Worm (Caenorhabditis elegans) whole organism, L3 larva: ENCODE data around the gene ndab-1.
A peak's percentile ranks its signal among the peaks of the same experiment; 100 is the strongest.

ENCODE experiments used
- R02D3.7 ChIP-seq: fragments of 150-350 bp; optimal IDR thresholded peaks from 2 replicates; lab custom pipeline; 2014; ENCODE audit warnings: missing biosample characterization, missing genetic modification characterization
- ZK546.5 ChIP-seq: sonication (generic microtip); optimal IDR thresholded peaks from 2 replicates; lab custom pipeline; 2017; ENCODE audit warnings: missing biosample characterization, missing genetic modification characterization
- aly-2 ChIP-seq: fragments of 150-350 bp; optimal IDR thresholded peaks from 2 replicates; lab custom pipeline; 2014; ENCODE audit warnings: missing biosample characterization, missing genetic modification characterization
- ama-1 ChIP-seq: fragments of 150-350 bp; optimal IDR thresholded peaks from 2 replicates; lab custom pipeline; 2018
- ceh-16 ChIP-seq: sonication (generic microtip); optimal IDR thresholded peaks from 2 replicates; lab custom pipeline; 2017; ENCODE audit warnings: missing biosample characterization, missing genetic modification characterization
- ceh-28 ChIP-seq: fragments of 150-350 bp; optimal IDR thresholded peaks from 2 replicates; lab custom pipeline; 2014; ENCODE audit warnings: missing biosample characterization, missing genetic modification reagents, missing genetic modification characterization
- ceh-82 ChIP-seq: fragments of 150-350 bp; optimal IDR thresholded peaks from 2 replicates; lab custom pipeline; 2014; ENCODE audit warnings: missing biosample characterization, missing genetic modification characterization
- ceh-9 ChIP-seq: sonication (generic microtip); optimal IDR thresholded peaks from 2 replicates; lab custom pipeline; 2018; ENCODE audit warnings: missing biosample characterization, missing genetic modification characterization
- daf-12 ChIP-seq: fragments of 150-350 bp; optimal IDR thresholded peaks from 2 replicates; lab custom pipeline; 2014; ENCODE audit warnings: missing biosample characterization, missing genetic modification reagents, missing genetic modification characterization
- egl-27 ChIP-seq: sonication (generic microtip); optimal IDR thresholded peaks from 4 replicates; lab custom pipeline; 2017; ENCODE audit warnings: missing biosample characterization, missing genetic modification reagents, missing genetic modification characterization
- egl-5 ChIP-seq: fragments of 150-350 bp; optimal IDR thresholded peaks from 2 replicates; lab custom pipeline; 2017; ENCODE audit warnings: missing biosample characterization, missing genetic modification reagents, missing genetic modification characterization, inconsistent platforms
- elt-1 ChIP-seq: fragments of 150-350 bp; optimal IDR thresholded peaks from 2 replicates; lab custom pipeline; 2014; ENCODE audit warnings: missing biosample characterization, missing genetic modification characterization
- elt-2 ChIP-seq: sonication (generic microtip); optimal IDR thresholded peaks from 2 replicates; lab custom pipeline; 2016; ENCODE audit warnings: missing genetic modification reagents, mild to moderate bottlenecking, missing genetic modification characterization, missing compliant biosample characterization
- elt-3 ChIP-seq, 3 experiments: fragments of 150-350 bp in 1 of 3; sonication (generic microtip) in 2 of 3; optimal IDR thresholded peaks; 2 replicates in 2 of 3; 4 replicates in 1 of 3; lab custom pipeline; 2014 to 2017; ENCODE audit warnings: missing biosample characterization in 3 of 3, missing genetic modification characterization in 3 of 3
- eor-1 ChIP-seq, 2 experiments: fragments of 150-350 bp; optimal IDR thresholded peaks; 2 replicates each; lab custom pipeline; 2014 to 2018; ENCODE audit warnings: missing biosample characterization in 2 of 2, missing genetic modification characterization in 2 of 2
- fkh-10 ChIP-seq: sonication (generic microtip); optimal IDR thresholded peaks from 2 replicates; lab custom pipeline; 2017; ENCODE audit warnings: missing biosample characterization, missing genetic modification reagents, missing genetic modification characterization
- fos-1 ChIP-seq: fragments of 150-350 bp; optimal IDR thresholded peaks from 2 replicates; lab custom pipeline; 2014; ENCODE audit warnings: missing biosample characterization, missing genetic modification characterization
- hmg-11 ChIP-seq: sonication (generic microtip); optimal IDR thresholded peaks from 2 replicates; lab custom pipeline; 2016; ENCODE audit warnings: missing genetic modification characterization, missing compliant biosample characterization
- jun-1 ChIP-seq: fragments of 150-350 bp; optimal IDR thresholded peaks from 2 replicates; lab custom pipeline; 2014; ENCODE audit warnings: missing biosample characterization, missing genetic modification reagents, missing genetic modification characterization
- lin-39 ChIP-seq: fragments of 150-350 bp; optimal IDR thresholded peaks from 2 replicates; lab custom pipeline; 2018; ENCODE audit warnings: missing biosample characterization, missing genetic modification reagents, missing genetic modification characterization
- lsy-12 ChIP-seq: sonication (generic microtip); optimal IDR thresholded peaks from 2 replicates; lab custom pipeline; 2016; ENCODE audit warnings: mild to moderate bottlenecking, missing genetic modification characterization, missing compliant biosample characterization
- mdl-1 ChIP-seq: fragments of 150-350 bp; optimal IDR thresholded peaks from 2 replicates; lab custom pipeline; 2014; ENCODE audit warnings: missing biosample characterization, missing genetic modification characterization
- mml-1 ChIP-seq: fragments of 150-350 bp; sonication (generic microtip); optimal IDR thresholded peaks from 3 replicates; lab custom pipeline; 2014; ENCODE audit warnings: missing biosample characterization, missing genetic modification characterization
- nfya-1 ChIP-seq: sonication (generic microtip); optimal IDR thresholded peaks from 2 replicates; lab custom pipeline; 2017; ENCODE audit warnings: missing genetic modification characterization, mild to moderate bottlenecking, missing compliant biosample characterization, antibody characterized with exemption, moderate library complexity; ENCODE audit not compliant: insufficient read depth
- nhr-11 ChIP-seq: fragments of 150-350 bp; optimal IDR thresholded peaks from 2 replicates; lab custom pipeline; 2014; ENCODE audit warnings: missing biosample characterization, missing genetic modification characterization
- nhr-12 ChIP-seq: fragments of 150-350 bp; optimal IDR thresholded peaks from 2 replicates; lab custom pipeline; 2014; ENCODE audit warnings: missing biosample characterization, missing genetic modification characterization
- nhr-23 ChIP-seq: fragments of 150-350 bp; optimal IDR thresholded peaks from 2 replicates; lab custom pipeline; 2014; ENCODE audit warnings: missing biosample characterization, missing genetic modification reagents, missing genetic modification characterization
- nhr-237 ChIP-seq: fragments of 150-350 bp; optimal IDR thresholded peaks from 2 replicates; lab custom pipeline; 2014; ENCODE audit warnings: missing biosample characterization, missing genetic modification characterization
- nhr-25 ChIP-seq: sonication (generic microtip); optimal IDR thresholded peaks from 2 replicates; lab custom pipeline; 2017; ENCODE audit warnings: missing biosample characterization, missing genetic modification characterization
- nhr-28 ChIP-seq: fragments of 150-350 bp; optimal IDR thresholded peaks from 2 replicates; lab custom pipeline; 2014; ENCODE audit warnings: missing biosample characterization, missing genetic modification characterization
- nhr-43 ChIP-seq: sonication (generic microtip); optimal IDR thresholded peaks from 2 replicates; lab custom pipeline; 2016; ENCODE audit warnings: mild to moderate bottlenecking, missing genetic modification characterization, missing compliant biosample characterization; ENCODE audit not compliant: poor library complexity, severe bottlenecking
- nhr-67 ChIP-seq: fragments of 150-350 bp; optimal IDR thresholded peaks from 2 replicates; lab custom pipeline; 2014; ENCODE audit warnings: missing biosample characterization, missing genetic modification characterization
- nhr-76 ChIP-seq: fragments of 150-350 bp; sonication (generic microtip); optimal IDR thresholded peaks from 5 replicates; lab custom pipeline; 2014; ENCODE audit warnings: missing biosample characterization, missing genetic modification characterization
- nhr-77 ChIP-seq: fragments of 150-350 bp; optimal IDR thresholded peaks from 2 replicates; lab custom pipeline; 2014; ENCODE audit warnings: missing biosample characterization, missing genetic modification characterization
- pha-4 ChIP-seq: fragments of 150-350 bp; optimal IDR thresholded peaks from 2 replicates; lab custom pipeline; 2014; ENCODE audit warnings: missing biosample characterization, missing genetic modification reagents, missing genetic modification characterization
- pqm-1 ChIP-seq: fragments of 150-350 bp; optimal IDR thresholded peaks from 2 replicates; lab custom pipeline; 2017; ENCODE audit warnings: missing biosample characterization, missing genetic modification characterization, inconsistent platforms
- sea-2 ChIP-seq: fragments of 150-350 bp; sonication (generic microtip); optimal IDR thresholded peaks from 4 replicates; lab custom pipeline; 2014; ENCODE audit warnings: missing biosample characterization, missing genetic modification reagents, missing genetic modification characterization
- skn-1 ChIP-seq: fragments of 150-350 bp; optimal IDR thresholded peaks from 2 replicates; lab custom pipeline; 2014; ENCODE audit warnings: missing biosample characterization, missing genetic modification characterization
- snpc-4 ChIP-seq: fragments of 150-350 bp; optimal IDR thresholded peaks from 2 replicates; lab custom pipeline; 2014; ENCODE audit warnings: missing biosample characterization, missing genetic modification characterization
- tbx-2 ChIP-seq: sonication (generic microtip); optimal IDR thresholded peaks from 2 replicates; lab custom pipeline; 2016; ENCODE audit warnings: mild to moderate bottlenecking, missing genetic modification characterization, missing compliant biosample characterization
- unc-39 ChIP-seq: sonication (generic microtip); optimal IDR thresholded peaks from 4 replicates; lab custom pipeline; 2017; ENCODE audit warnings: missing biosample characterization, missing genetic modification characterization
- unc-62 ChIP-seq: fragments of 150-350 bp; sonication (generic microtip); optimal IDR thresholded peaks from 4 replicates; lab custom pipeline; 2014; ENCODE audit warnings: missing biosample characterization, missing genetic modification reagents, missing genetic modification characterization
- zag-1 ChIP-seq: fragments of 150-350 bp; optimal IDR thresholded peaks from 2 replicates; lab custom pipeline; 2014; ENCODE audit warnings: missing biosample characterization, missing genetic modification characterization
- ztf-11 ChIP-seq: fragments of 150-350 bp; optimal IDR thresholded peaks from 2 replicates; lab custom pipeline; 2014; ENCODE audit warnings: missing biosample characterization, missing genetic modification characterization
- ztf-4 ChIP-seq: fragments of 150-350 bp; optimal IDR thresholded peaks from 2 replicates; lab custom pipeline; 2014; ENCODE audit warnings: missing biosample characterization, missing genetic modification characterization

ndab-1 gene

DNA sequence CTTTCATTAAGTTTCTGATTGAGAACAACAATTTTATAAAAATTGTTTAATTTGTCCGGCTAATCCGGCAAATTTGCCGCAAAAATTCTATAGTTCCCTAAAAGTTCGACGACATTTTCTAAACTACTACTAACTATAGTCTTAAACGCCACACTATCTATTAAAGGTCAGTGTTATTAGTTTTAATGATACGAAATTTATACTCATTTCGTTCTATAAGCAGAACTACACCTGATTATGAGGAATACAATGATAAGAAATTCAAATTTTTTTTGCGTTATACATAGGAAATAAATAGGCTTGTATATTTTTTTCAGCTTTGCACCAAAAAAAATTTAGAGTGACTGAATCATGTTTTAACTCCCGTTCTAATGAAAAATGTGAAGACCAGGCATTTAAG lies 32.9 kb upstream of the ndab-1 start:
- TF ChIP-seq nhr-77 (tag; lab: Kevin White, UChicago) (no peak), unc-39 (tag; lab: Kevin White, UChicago) (no peak), pha-4 (tag; lab: Kevin White, UChicago) (peak; percentile 4), pqm-1 (peak; percentile 13)

- TF ChIP-seq elt-2 (tag; lab: Kevin White, UChicago) (peak; percentile 51), nfya-1 (peak; percentile 21), hmg-11 (tag; lab: Kevin White, UChicago) (peak; percentile 27), pha-4 (tag; lab: Kevin White, UChicago) (peak; percentile 94), eor-1 (tag; optimal IDR thresholded peaks at IDR 0.05; lab: Kevin White, UChicago) (no peak), nhr-25 (no peak), pqm-1 (peak; percentile 76)
- TF ChIP-seq, all 47 proteins: peak for 5
These were observed 32.0 kb upstream of the ndab-1 start for ce11 chrIII:11947527-11947926.

ce11 chrIII:11946973-11947372 lies 31.5 kb upstream of the ndab-1 start, which contains the start of gene Y56A3A.7:
Y56A3A.7 (minus strand) TSS chrIII:11947019.
- TF ChIP-seq daf-12 (no peak), nfya-1 (peak; percentile 71), nhr-11 (tag; lab: Kevin White, UChicago) (no peak)

DNA sequence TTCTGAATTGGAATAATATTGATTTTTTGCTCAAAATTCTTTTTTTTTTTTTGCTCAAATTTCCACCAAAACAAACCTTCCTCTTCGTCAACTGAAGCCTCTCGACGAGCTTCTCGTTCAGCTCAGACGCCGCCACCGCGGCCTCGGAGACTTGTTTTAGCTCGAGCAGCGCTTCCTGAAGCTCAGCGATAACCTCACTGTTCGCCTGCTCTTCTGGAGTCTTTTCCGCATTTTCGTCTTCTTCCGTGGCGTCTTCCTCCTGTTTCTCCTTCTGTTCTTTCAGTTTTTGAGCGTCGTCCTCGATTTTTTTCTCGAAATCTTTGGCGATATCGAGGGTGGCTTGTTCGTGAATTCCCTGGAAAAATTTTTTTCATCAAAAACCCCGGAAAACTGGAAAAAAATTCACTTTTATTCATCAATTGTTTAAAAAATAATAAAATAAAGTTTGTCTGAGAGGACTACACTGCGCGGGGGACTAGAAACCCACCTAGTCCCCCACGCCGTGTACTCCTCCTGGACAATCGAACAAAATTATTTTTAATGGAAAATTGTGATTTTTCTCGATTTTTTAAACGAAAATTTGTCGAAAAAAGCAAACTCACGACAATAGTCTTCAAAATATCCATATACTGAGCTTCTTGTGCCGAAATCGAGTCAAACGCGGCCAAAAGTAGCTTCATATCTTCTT lies 30.7 kb upstream of the ndab-1 start:
- TF ChIP-seq sea-2 (GFP tag; lab: Kevin White, UChicago) (no peak), tbx-2 (tag; lab: Kevin White, UChicago) (peak; percentile 63), nhr-237 (tag; lab: Kevin White, UChicago) (no peak), nhr-67 (no peak), pqm-1 (no peak), nfya-1 (peak; percentile 95), ztf-4 (tag; lab: Kevin White, UChicago) (no peak), ZK546.5 (tag; lab: Kevin White, UChicago) (no peak), elt-3 (tag; optimal IDR thresholded peaks at IDR 0.05; lab: Kevin White, UChicago) (no peak), nhr-28 (tag; lab: Kevin White, UChicago) (no peak), ama-1 (lab: Kevin White, UChicago) (peak; percentile 6), daf-12 (no peak), hmg-11 (tag; lab: Kevin White, UChicago) (peak; percentile 65), elt-2 (tag; lab: Kevin White, UChicago) (no peak), nhr-25 (peak; percentile 46), elt-1 (tag; lab: Kevin White, UChicago) (no peak), skn-1 (tag; lab: Kevin White, UChicago) (peak; percentile 41), ceh-16 (tag; lab: Kevin White, UChicago) (no peak), snpc-4 (tag; lab: Kevin White, UChicago) (peak; percentile 77), unc-62 (no peak), ceh-28 (tag; lab: Kevin White, UChicago) (no peak), mml-1 (tag; lab: Kevin White, UChicago) (no peak), eor-1 (tag; optimal IDR thresholded peaks at IDR 0.05; lab: Kevin White, UChicago) (peak in 1 of 2 experiments; percentile 74), jun-1 (tag; lab: Kevin White, UChicago) (no peak), R02D3.7 (peak; percentile 40), aly-2 (no peak), pha-4 (tag; lab: Kevin White, UChicago) (peak; percentile 72), egl-27 (no peak), lin-39 (tag; lab: Kevin White, UChicago) (peak; percentile 63), ztf-11 (tag; lab: Kevin White, UChicago) (no peak), nhr-76 (tag; lab: Kevin White, UChicago) (no peak), mdl-1 (tag; lab: Kevin White, UChicago) (no peak), fos-1 (tag; lab: Kevin White, UChicago) (no peak), egl-5 (tag; lab: Kevin White, UChicago) (no peak), unc-39 (tag; lab: Kevin White, UChicago) (no peak), ceh-82 (tag; lab: Kevin White, UChicago) (peak; percentile 17), zag-1 (tag; lab: Kevin White, UChicago) (no peak), ceh-9 (tag; lab: Kevin White, UChicago) (no peak), nhr-43 (peak; percentile 96), nhr-77 (tag; lab: Kevin White, UChicago) (no peak), nhr-12 (tag; lab: Kevin White, UChicago) (no peak), fkh-10 (peak; percentile 84), nhr-11 (tag; lab: Kevin White, UChicago) (no peak), nhr-23 (tag; lab: Kevin White, UChicago) (peak; percentile 86), lsy-12 (tag; lab: Kevin White, UChicago) (peak; percentile 88)
